Fruit fly (Drosophila melanogaster) whole organism, wandering third instar larva: Measurements from ENCODE around the gene CG42833.

Experiments
- Hr78 ChIP-seq: fragments of >200 bp; optimal IDR thresholded peaks from 2 replicates; lab custom pipeline; 2017; ENCODE audit warnings: missing biosample characterization, missing genetic modification characterization
- Jra ChIP-seq: sonication (Bioruptor generic); optimal IDR thresholded peaks from 2 replicates; lab custom pipeline; 2016; ENCODE audit warnings: missing biosample characterization, missing genetic modification characterization
- OdsH ChIP-seq: fragments of 200-800 bp; sonication (Bioruptor generic); optimal IDR thresholded peaks from 2 replicates; lab custom pipeline; 2016; ENCODE audit warnings: missing biosample characterization, mild to moderate bottlenecking, missing genetic modification characterization
- Rel ChIP-seq, 2 experiments: fragments of 200-800 bp; sonication (Bioruptor generic) in 1 of 2; optimal IDR thresholded peaks; 2 replicates in 1 of 2; 3 replicates in 1 of 2; lab custom pipeline; 2016 to 2019; ENCODE audit warnings: mild to moderate bottlenecking in 2 of 2, missing biosample characterization in 2 of 2, missing genetic modification characterization in 2 of 2, moderate library complexity in 1 of 2
- br ChIP-seq: fragments of 200-800 bp; sonication (Bioruptor generic); optimal IDR thresholded peaks from 2 replicates; lab custom pipeline; 2016; ENCODE audit warnings: missing biosample characterization, missing genetic modification characterization
- fru ChIP-seq: fragments of 200-800 bp; sonication (Bioruptor generic); optimal IDR thresholded peaks from 3 replicates; lab custom pipeline; 2016; ENCODE audit warnings: missing biosample characterization, mild to moderate bottlenecking, missing genetic modification characterization
- h ChIP-seq: fragments of 200-800 bp; sonication (Bioruptor generic); optimal IDR thresholded peaks from 3 replicates; lab custom pipeline; 2016; ENCODE audit warnings: missing biosample characterization, mild to moderate bottlenecking, missing genetic modification characterization
- jim ChIP-seq: fragments of 175-275, 200-325 bp; sonication (Bioruptor generic); optimal IDR thresholded peaks from 2 replicates; lab custom pipeline; 2016; ENCODE audit warnings: missing biosample characterization, mild to moderate bottlenecking, missing genetic modification characterization
- sv ChIP-seq: fragments of 200-800 bp; sonication (Bioruptor generic); optimal IDR thresholded peaks from 3 replicates; lab custom pipeline; 2016; ENCODE audit warnings: missing biosample characterization, missing genetic modification characterization
- usp ChIP-seq: fragments of >200 bp; optimal IDR thresholded peaks from 2 replicates; lab custom pipeline; 2017; ENCODE audit warnings: missing biosample characterization, missing genetic modification characterization

- TF ChIP-seq fru (GFP tag; lab: Kevin White, UChicago), result no peak
- TF ChIP-seq sv (GFP tag; lab: Kevin White, UChicago), result no peak
- no peak for TF ChIP-seq Rel (GFP tag; optimal IDR thresholded peaks at IDR 0.05; lab: Kevin White, UChicago)
- TF ChIP-seq Rel (tag; optimal IDR thresholded peaks at IDR 0.05; lab: Kevin White, UChicago), result no peak
- no peak for TF ChIP-seq br (GFP tag; lab: Kevin White, UChicago)
- TF ChIP-seq Hr78 (GFP tag; lab: Kevin White, UChicago), result no peak
- no peak for TF ChIP-seq usp
- TF ChIP-seq OdsH (GFP tag; lab: Kevin White, UChicago), result no peak
- TF ChIP-seq jim (GFP tag; lab: Kevin White, UChicago), result no peak
- TF ChIP-seq h (GFP tag; lab: Kevin White, UChicago), result no peak
- no peak for TF ChIP-seq Jra (GFP tag; lab: Kevin White, UChicago)
Observed at dm6 chr3L:20185886-20186285, 14.0 kb upstream of the CG42833 start.
